Worm (Caenorhabditis elegans): ENCODE results near the gene F10E9.5.

DNA sequence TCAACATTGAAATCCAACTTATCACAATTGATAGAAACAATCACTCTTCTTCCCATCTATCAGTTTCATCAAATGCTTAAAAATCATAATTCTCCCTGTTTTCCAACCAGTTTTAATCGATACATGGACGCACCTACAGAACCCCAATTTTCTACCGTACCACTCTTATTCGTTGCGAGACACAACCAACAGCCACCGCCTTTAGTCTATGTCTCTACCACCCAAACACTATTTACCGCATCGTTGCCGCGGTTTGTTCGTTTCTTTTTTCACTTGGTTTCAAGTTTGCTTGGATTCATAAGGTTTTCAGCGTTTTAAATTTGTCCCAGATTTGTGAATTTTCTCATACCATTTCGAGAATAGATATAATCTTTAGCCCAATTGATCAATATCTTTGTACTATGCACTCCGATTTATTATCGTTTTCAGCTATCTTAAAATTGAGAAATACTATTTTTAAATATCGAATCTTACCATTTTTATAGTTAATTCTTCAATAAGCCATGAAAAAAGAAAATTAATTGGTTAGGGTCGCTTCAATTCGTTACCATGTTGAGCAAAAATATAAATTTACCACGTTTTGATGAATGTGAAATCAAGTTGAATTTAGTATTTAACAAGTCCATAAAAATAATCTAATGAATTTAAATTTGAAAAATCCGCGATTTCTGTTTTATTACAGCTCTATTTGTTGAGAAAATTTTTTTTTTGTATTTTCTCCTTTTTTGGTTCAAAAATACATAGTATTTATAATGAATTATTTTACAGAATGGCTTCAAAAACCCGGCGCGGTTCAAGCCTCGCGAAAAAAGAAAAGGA lies 3.1 kb downstream of the F10E9.5 start, which contains the start of gene F10E9.3:
- TF ChIP-seq pax-1 (tag; optimal IDR thresholded peaks at IDR 0.05) (no peak), Y22D7AL.16 (tag; optimal IDR thresholded peaks at IDR 0.05) (no peak), lim-6 (tag; optimal IDR thresholded peaks at IDR 0.05) (no peak), odd-2 (tag; optimal IDR thresholded peaks at IDR 0.05) (no peak), pqm-1 (tag; optimal IDR thresholded peaks at IDR 0.05) (no peak), unc-86 (tag; optimal IDR thresholded peaks at IDR 0.05) (no peak), fkh-10 (GFP tag; optimal IDR thresholded peaks at IDR 0.05) (no peak), ets-4 (tag; optimal IDR thresholded peaks at IDR 0.05) (no peak), mec-3 (tag; optimal IDR thresholded peaks at IDR 0.05; ENCODE audit: borderline replicate concordance) (no peak)
